Worm (Caenorhabditis elegans): ENCODE data around the gene yif-1.

- no peak for TF ChIP-seq nhr-11 (tag; optimal IDR thresholded peaks at IDR 0.05)
- TF ChIP-seq skn-1 (tag; optimal IDR thresholded peaks at IDR 0.05) = no peak
- TF ChIP-seq lsy-2 (tag; optimal IDR thresholded peaks at IDR 0.05) = no peak
- no peak for TF ChIP-seq fkh-8 (tag; optimal IDR thresholded peaks at IDR 0.05)
- no peak for TF ChIP-seq tbx-2 (tag; optimal IDR thresholded peaks at IDR 0.05)
- no peak for TF ChIP-seq mdl-1 (tag; optimal IDR thresholded peaks at IDR 0.05)
- no peak for TF ChIP-seq jun-1 (tag; optimal IDR thresholded peaks at IDR 0.05)
- TF ChIP-seq ets-5 (GFP tag; IDR thresholded peaks at IDR 0.05) = no peak
- no peak for TF ChIP-seq dpl-1 (GFP tag; optimal IDR thresholded peaks at IDR 0.05)
- no peak for TF ChIP-seq elt-2 (tag; optimal IDR thresholded peaks at IDR 0.05)
These were observed 47.2 kb downstream of the yif-1 start for ce11 chrV:10007484-10007883.

Measured in whole organism, L1 larva.